Fruit fly (Drosophila melanogaster): ENCODE measurements around the gene mab-21.

mab-21 gene

DNA sequence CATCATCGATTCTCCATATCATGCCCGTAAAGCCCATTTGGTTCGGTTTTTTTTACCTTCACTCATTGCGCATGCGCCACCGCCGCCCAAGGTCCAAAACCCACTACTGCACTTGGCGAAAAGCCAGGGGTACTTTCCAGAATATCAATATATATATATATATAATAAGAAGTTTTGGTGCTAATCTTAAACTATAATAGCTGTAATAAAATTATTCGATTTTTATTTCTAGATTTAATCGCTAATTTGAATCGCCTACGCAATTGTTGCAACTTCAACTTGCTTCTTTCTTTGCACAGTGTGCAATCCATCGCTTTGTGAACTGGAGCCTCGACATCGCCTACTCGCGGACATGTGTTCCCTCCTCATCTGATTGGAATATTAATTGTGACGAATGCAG, 9.2 kb downstream of the mab-21 start (continued):
- TF ChIP-seq CG31388 (GFP tag; optimal IDR thresholded peaks at IDR 0.05): no peak
- no peak for TF ChIP-seq CG10147 (GFP tag; optimal IDR thresholded peaks at IDR 0.05)
- TF ChIP-seq Kr (GFP tag; optimal IDR thresholded peaks at IDR 0.05): no peak
- TF ChIP-seq CG18011 (GFP tag; optimal IDR thresholded peaks at IDR 0.05): no peak
- no peak for TF ChIP-seq repo (GFP tag; optimal IDR thresholded peaks at IDR 0.05)
- TF ChIP-seq Doc3 (GFP tag; IDR thresholded peaks at IDR 0.05; ENCODE audit: partially characterized antibody): no peak
- no peak for TF ChIP-seq CG4404 (GFP tag; IDR thresholded peaks at IDR 0.05)
- TF ChIP-seq CG6654 (GFP tag; optimal IDR thresholded peaks at IDR 0.05): no peak
- no peak for TF ChIP-seq gfzf (GFP tag; optimal IDR thresholded peaks at IDR 0.05)
- TF ChIP-seq CG34376 (GFP tag; optimal IDR thresholded peaks at IDR 0.05): no peak
- TF ChIP-seq sisA (GFP tag; IDR thresholded peaks at IDR 0.05): no peak
- no peak for TF ChIP-seq fd3F (GFP tag; optimal IDR thresholded peaks at IDR 0.05)
- TF ChIP-seq Fer3 (tag; optimal IDR thresholded peaks at IDR 0.05): no peak
- TF ChIP-seq eve (GFP tag; optimal IDR thresholded peaks at IDR 0.05): no peak
- no peak for TF ChIP-seq CG10321 (GFP tag; IDR thresholded peaks at IDR 0.05)
- TF ChIP-seq seq (GFP tag; IDR thresholded peaks at IDR 0.05): no peak
- TF ChIP-seq CG43689 (GFP tag; IDR thresholded peaks at IDR 0.05): no peak
- peak; percentile 26 for TF ChIP-seq CG17829 (tag; optimal IDR thresholded peaks at IDR 0.05)
- TF ChIP-seq twi (tag; optimal IDR thresholded peaks at IDR 0.05): no peak
- TF ChIP-seq bcd (GFP tag; optimal IDR thresholded peaks at IDR 0.05): no peak
- peak; percentile 6 for TF ChIP-seq CG15696 (tag; optimal IDR thresholded peaks at IDR 0.05)
- TF ChIP-seq Ada2b (GFP tag; IDR thresholded peaks at IDR 0.05): no peak
- no peak for TF ChIP-seq usp (GFP tag; optimal IDR thresholded peaks at IDR 0.05)
- TF ChIP-seq sens (GFP tag): peak; percentile 38
- TF ChIP-seq Bteb2 (GFP tag; optimal IDR thresholded peaks at IDR 0.05): no peak
- TF ChIP-seq Ptx1 (GFP tag; IDR thresholded peaks at IDR 0.05): peak; percentile 41
- no peak for TF ChIP-seq CG6854 (GFP tag; optimal IDR thresholded peaks at IDR 0.05)
- peak; percentile 16 for TF ChIP-seq CG7839 (tag; optimal IDR thresholded peaks at IDR 0.05)
- TF ChIP-seq TFAM (GFP tag; optimal IDR thresholded peaks at IDR 0.05): no peak
- TF ChIP-seq Dfd (GFP tag; optimal IDR thresholded peaks at IDR 0.05): no peak
- TF ChIP-seq Hr3 (GFP tag; optimal IDR thresholded peaks at IDR 0.05): no peak
- TF ChIP-seq Sry-β (GFP tag; optimal IDR thresholded peaks at IDR 0.05): no peak
- no peak for TF ChIP-seq E2f1 (GFP tag; IDR thresholded peaks at IDR 0.05)
- no peak for TF ChIP-seq gsb (GFP tag; IDR thresholded peaks at IDR 0.05)
- no peak for TF ChIP-seq Adf1 (GFP tag; IDR thresholded peaks at IDR 0.05)
- TF ChIP-seq dpn (GFP tag; optimal IDR thresholded peaks at IDR 0.05): no peak
- peak; percentile 31 for TF ChIP-seq Med (GFP tag)
- no peak for TF ChIP-seq hbn (GFP tag; IDR thresholded peaks at IDR 0.05; ENCODE audit: partially characterized antibody)
- TF ChIP-seq zen2 (GFP tag; IDR thresholded peaks at IDR 0.05; ENCODE audit: partially characterized antibody): no peak
- no peak for TF ChIP-seq CG16813 (GFP tag; IDR thresholded peaks at IDR 0.05; ENCODE audit: partially characterized antibody)
- no peak for TF ChIP-seq Bdp1 (GFP tag; optimal IDR thresholded peaks at IDR 0.05)
- TF ChIP-seq CG17359 (tag; optimal IDR thresholded peaks at IDR 0.05): no peak
- no peak for TF ChIP-seq p53 (GFP tag; optimal IDR thresholded peaks at IDR 0.05)
- TF ChIP-seq CG11723 (GFP tag; optimal IDR thresholded peaks at IDR 0.05): no peak
- TF ChIP-seq PHDP (tag; optimal IDR thresholded peaks at IDR 0.05): no peak
- TF ChIP-seq pnt (GFP tag; optimal IDR thresholded peaks at IDR 0.05): no peak
- TF ChIP-seq CG9215 (GFP tag; IDR thresholded peaks at IDR 0.05): no peak
- TF ChIP-seq Lhr (GFP tag; optimal IDR thresholded peaks at IDR 0.05): no peak
- TF ChIP-seq GATAe (GFP tag; conservative IDR thresholded peaks at IDR 0.05): no peak
- peak; percentile 25 for TF ChIP-seq Blimp-1 (GFP tag; optimal IDR thresholded peaks at IDR 0.05)
- TF ChIP-seq CG15269 (tag; optimal IDR thresholded peaks at IDR 0.05): no peak
- no peak for TF ChIP-seq tna (GFP tag; IDR thresholded peaks at IDR 0.05; ENCODE audit: partially characterized antibody)
